Worm (Caenorhabditis elegans) whole organism, L4/young adult: Measurements from ENCODE around the gene F47G9.6.

ENCODE experiments used
- W03F9.2 ChIP-seq: fragments of 150-350 bp; optimal IDR thresholded peaks from 2 replicates; lab custom pipeline; 2014; ENCODE audit warnings: missing biosample characterization, missing genetic modification characterization
- him-1 ChIP-seq: sonication (generic microtip); optimal IDR thresholded peaks from 2 replicates; lab custom pipeline; 2016; ENCODE audit warnings: missing genotype, missing genetic modification reagents, missing genetic modification characterization, missing compliant biosample characterization

DNA sequence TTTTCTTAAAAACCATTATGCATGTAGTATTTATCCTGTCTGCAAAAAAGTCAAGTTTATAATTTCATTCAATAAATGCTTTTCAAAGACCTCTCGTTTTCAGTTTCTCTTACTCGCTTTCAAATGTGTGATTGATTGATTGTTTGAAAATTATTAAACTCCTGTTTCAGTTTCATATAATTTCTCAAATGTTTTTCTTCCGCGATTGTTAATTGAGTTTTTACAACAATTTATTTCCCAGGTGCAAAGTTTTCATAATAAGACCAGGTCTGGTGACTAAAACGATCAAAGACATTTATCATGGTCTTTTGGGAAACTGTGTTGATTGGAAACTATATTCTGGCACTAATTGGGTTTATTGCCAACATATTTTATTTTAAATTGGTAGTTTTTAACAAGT, 34.8 kb upstream of the F47G9.6 start, which contains the start of gene T03F7.6:
- TF ChIP-seq him-1 (tag; lab: Kevin White, UChicago): no peak
- TF ChIP-seq W03F9.2 (tag; lab: Kevin White, UChicago): no peak
